Fruit fly (Drosophila melanogaster): ENCODE results near the gene Hml.

Hml gene

DNA sequence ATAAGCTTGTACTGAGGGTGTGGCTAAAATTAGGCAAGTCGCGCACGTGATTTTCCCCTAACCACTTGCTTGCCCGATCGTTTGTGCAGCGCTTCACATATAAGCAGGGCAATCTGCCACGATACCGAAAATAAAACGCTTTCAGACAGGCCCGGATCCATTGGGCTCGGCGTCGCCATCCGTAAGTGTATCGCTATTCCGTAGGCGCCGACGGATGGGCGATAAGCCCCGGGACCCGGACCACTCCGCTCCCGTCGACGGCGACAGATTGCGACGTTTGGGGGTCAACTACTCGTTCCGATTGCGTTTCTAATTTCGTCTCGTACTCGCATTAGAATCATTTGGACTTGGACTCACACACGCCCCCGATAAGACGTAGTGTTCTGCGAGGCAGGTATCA lies 16.5 kb downstream of the Hml start (continued):
- TF ChIP-seq CG12769 (tag; optimal IDR thresholded peaks at IDR 0.05) = peak; percentile 98
- peak; percentile 100 for TF ChIP-seq cwo (GFP tag; optimal IDR thresholded peaks at IDR 0.05)
- peak; percentile 83 for TF ChIP-seq danr (GFP tag; IDR thresholded peaks at IDR 0.05)
- TF ChIP-seq stwl (tag; optimal IDR thresholded peaks at IDR 0.05) = no peak
- no peak for TF ChIP-seq CG8765 (GFP tag; IDR thresholded peaks at IDR 0.05)
- TF ChIP-seq CG7839 (tag; optimal IDR thresholded peaks at IDR 0.05) = peak; percentile 90
- no peak for TF ChIP-seq cad (GFP tag; optimal IDR thresholded peaks at IDR 0.05)
- no peak for TF ChIP-seq Gsc (GFP tag; IDR thresholded peaks at IDR 0.05)
- no peak for TF ChIP-seq BtbVII (GFP tag; optimal IDR thresholded peaks at IDR 0.05)
- TF ChIP-seq CG17829 (tag; optimal IDR thresholded peaks at IDR 0.05) = peak; percentile 59
- peak; percentile 71 for TF ChIP-seq pho (GFP tag; optimal IDR thresholded peaks at IDR 0.05)
- peak; percentile 94 for TF ChIP-seq CG3847 (GFP tag; IDR thresholded peaks at IDR 0.05)
- no peak for TF ChIP-seq eyg (GFP tag; optimal IDR thresholded peaks at IDR 0.05)
- TF ChIP-seq Xbp1 (GFP tag; optimal IDR thresholded peaks at IDR 0.05) = peak; percentile 94
- TF ChIP-seq CG32772 (GFP tag; IDR thresholded peaks at IDR 0.05) = no peak; the same call in 1 of the 2 replicates
- peak; percentile 87 for TF ChIP-seq NfI (GFP tag; optimal IDR thresholded peaks at IDR 0.05)
- peak; percentile 61; the same call in 1 of the 2 replicates for TF ChIP-seq gt (GFP tag; IDR thresholded peaks at IDR 0.05)
- TF ChIP-seq CG32767 (GFP tag; IDR thresholded peaks at IDR 0.05) = peak; percentile 71
- TF ChIP-seq CrebB (tag; optimal IDR thresholded peaks at IDR 0.05) = peak; percentile 60
- TF ChIP-seq sim (GFP tag; IDR thresholded peaks at IDR 0.05) = peak; percentile 79
- no peak for TF ChIP-seq CG10543 (GFP tag; optimal IDR thresholded peaks at IDR 0.05)
- TF ChIP-seq CG42726 (GFP tag; IDR thresholded peaks at IDR 0.05; ENCODE audit: partially characterized antibody) = no peak
- TF ChIP-seq HmgD (GFP tag; optimal IDR thresholded peaks at IDR 0.05) = no peak
- TF ChIP-seq Nf-YA (GFP tag; IDR thresholded peaks at IDR 0.05) = no peak
- TF ChIP-seq CG10274 (GFP tag; optimal IDR thresholded peaks at IDR 0.05) = no peak
- peak; percentile 99 for TF ChIP-seq chinmo (GFP tag; IDR thresholded peaks at IDR 0.05; ENCODE audit: partially characterized antibody)
- no peak for TF ChIP-seq CG7928 (GFP tag; optimal IDR thresholded peaks at IDR 0.05)
- TF ChIP-seq crp (GFP tag; optimal IDR thresholded peaks at IDR 0.05) = peak in 1 of 2 experiments; percentile 27
- peak; percentile 4 for TF ChIP-seq CG1647 (GFP tag; optimal IDR thresholded peaks at IDR 0.05)
- peak; percentile 0 for TF ChIP-seq pfk (GFP tag; optimal IDR thresholded peaks at IDR 0.05)
- TF ChIP-seq Max (GFP tag; optimal IDR thresholded peaks at IDR 0.05) = no peak
- TF ChIP-seq HLH3B (GFP tag; IDR thresholded peaks at IDR 0.05) = 0 out of 2 replicates have a peak, but pooled peaks have one; percentile 61
- peak; percentile 86 for TF ChIP-seq esg (GFP tag; conservative IDR thresholded peaks at IDR 0.05)
- TF ChIP-seq emc (GFP tag; optimal IDR thresholded peaks at IDR 0.05) = no peak
- 0 out of 3 replicates have a peak, but pooled peaks have one; percentile 21 for TF ChIP-seq hb (GFP tag; IDR thresholded peaks at IDR 0.05; ENCODE audit: partially characterized antibody)
- TF ChIP-seq Rfx (GFP tag; IDR thresholded peaks at IDR 0.05) = peak; percentile 99
- TF ChIP-seq wor (GFP tag; IDR thresholded peaks at IDR 0.05) = peak; percentile 61
- TF ChIP-seq CG12942 (GFP tag; optimal IDR thresholded peaks at IDR 0.05) = peak; percentile 86
- TF ChIP-seq peb (GFP tag; IDR thresholded peaks at IDR 0.05) = peak; percentile 91
- TF ChIP-seq CG4730 (GFP tag; IDR thresholded peaks at IDR 0.05) = peak; percentile 92
- TF ChIP-seq bcd (GFP tag; optimal IDR thresholded peaks at IDR 0.05) = peak; percentile 69
- TF ChIP-seq CG17359 (tag; optimal IDR thresholded peaks at IDR 0.05) = peak; percentile 71
- TF ChIP-seq CG34224 (GFP tag; IDR thresholded peaks at IDR 0.05; ENCODE audit: partially characterized antibody) = no peak
- TF ChIP-seq gsb (GFP tag; IDR thresholded peaks at IDR 0.05) = peak; percentile 89
- TF ChIP-seq CG4820 (GFP tag; optimal IDR thresholded peaks at IDR 0.05) = no peak
- peak; percentile 91 to 94 for TF ChIP-seq Pdp1 (GFP tag; optimal IDR thresholded peaks at IDR 0.05)
- peak; percentile 69 for TF ChIP-seq CG11398 (GFP tag; optimal IDR thresholded peaks at IDR 0.05)
- TF ChIP-seq dm (GFP tag; optimal IDR thresholded peaks at IDR 0.05) = peak; percentile 74
- no peak for TF ChIP-seq ro (GFP tag; IDR thresholded peaks at IDR 0.05)
- peak; percentile 85 for TF ChIP-seq CG10209 (GFP tag; optimal IDR thresholded peaks at IDR 0.05)
- no peak for TF ChIP-seq Lhr (GFP tag; optimal IDR thresholded peaks at IDR 0.05)
